Worm (Caenorhabditis elegans) whole organism, early embryonic: ENCODE data around the gene nlf-1.

ENCODE experiments used
- B0310.2 ChIP-seq: sonication (generic microtip); optimal IDR thresholded peaks from 2 replicates; lab custom pipeline; 2016; ENCODE audit warnings: mild to moderate bottlenecking, missing genetic modification characterization, missing compliant biosample characterization
- F13C5.2 ChIP-seq: sonication (generic microtip); optimal IDR thresholded peaks from 2 replicates; lab custom pipeline; 2017; ENCODE audit warnings: mild to moderate bottlenecking, missing genetic modification characterization, inconsistent platforms, missing compliant biosample characterization
- aly-1 ChIP-seq: sonication (generic microtip); optimal IDR thresholded peaks from 2 replicates; lab custom pipeline; 2016; ENCODE audit warnings: missing genetic modification characterization, missing compliant biosample characterization
- ama-1 ChIP-seq: fragments of 150-350 bp; optimal IDR thresholded peaks from 2 replicates; lab custom pipeline; 2014
- ceh-13 ChIP-seq: fragments of 200-800 bp; sonication (Bioruptor generic); optimal IDR thresholded peaks from 2 replicates; lab custom pipeline; 2018; ENCODE audit warnings: mild to moderate bottlenecking, missing genetic modification characterization, missing compliant biosample characterization
- ceh-36 ChIP-seq: sonication (generic microtip); optimal IDR thresholded peaks from 2 replicates; lab custom pipeline; 2016; ENCODE audit warnings: missing genetic modification characterization, inconsistent platforms, missing compliant biosample characterization
- ets-7 ChIP-seq: sonication (generic microtip); optimal IDR thresholded peaks from 2 replicates; lab custom pipeline; 2016; ENCODE audit warnings: missing genotype, missing genetic modification characterization, missing compliant biosample characterization
- flt-1 ChIP-seq: fragments of 200-800 bp; sonication (Bioruptor generic); IDR thresholded peaks from 2 replicates; pipeline ENCODE4 v1.3.6; 2022; ENCODE audit warnings: missing genetic modification characterization, missing compliant biosample characterization
- hmbx-1 ChIP-seq: sonication (generic microtip); optimal IDR thresholded peaks from 2 replicates; lab custom pipeline; 2016; ENCODE audit warnings: mild to moderate bottlenecking, missing genetic modification characterization, missing compliant biosample characterization
- hmg-4 ChIP-seq: fragments of 200-800 bp; sonication (Bioruptor generic); optimal IDR thresholded peaks from 2 replicates; lab custom pipeline; 2018; ENCODE audit warnings: mild to moderate bottlenecking, missing genetic modification characterization, missing compliant biosample characterization
- hnd-1 ChIP-seq: sonication (generic microtip); optimal IDR thresholded peaks from 2 replicates; lab custom pipeline; 2016; ENCODE audit warnings: missing genetic modification characterization, missing compliant biosample characterization
- pes-1 ChIP-seq: fragments of 200-800 bp; sonication (Bioruptor generic); IDR thresholded peaks from 2 replicates; pipeline ENCODE4 v1.3.6; 2022; ENCODE audit warnings: missing genetic modification reagents, missing genetic modification characterization, missing compliant biosample characterization
- scrt-1 ChIP-seq: fragments of 200-800 bp; sonication (Bioruptor generic); IDR thresholded peaks from 2 replicates; pipeline ENCODE4 v1.3.6; 2022; ENCODE audit warnings: missing genetic modification characterization, missing compliant biosample characterization
- sea-1 ChIP-seq: fragments of 200-800 bp; sonication (Bioruptor generic); conservative IDR thresholded peaks from 2 replicates; pipeline ENCODE4 v1.3.6; 2022; ENCODE audit warnings: missing genetic modification characterization, missing compliant biosample characterization
- tbx-11 ChIP-seq: fragments of 200-800 bp; sonication (Bioruptor generic); IDR thresholded peaks from 2 replicates; pipeline ENCODE4 v1.3.6; 2022; ENCODE audit warnings: missing genetic modification characterization, missing compliant biosample characterization
- tbx-37 ChIP-seq: fragments of 200-800 bp; sonication (Bioruptor generic); conservative IDR thresholded peaks from 2 replicates; pipeline ENCODE4 v1.3.6; 2022; ENCODE audit warnings: missing genetic modification reagents, missing genetic modification characterization, missing compliant biosample characterization
- tra-4 ChIP-seq: sonication (generic microtip); optimal IDR thresholded peaks from 2 replicates; lab custom pipeline; 2017; ENCODE audit warnings: missing genetic modification characterization, missing compliant biosample characterization

The nlf-1 gene

DNA sequence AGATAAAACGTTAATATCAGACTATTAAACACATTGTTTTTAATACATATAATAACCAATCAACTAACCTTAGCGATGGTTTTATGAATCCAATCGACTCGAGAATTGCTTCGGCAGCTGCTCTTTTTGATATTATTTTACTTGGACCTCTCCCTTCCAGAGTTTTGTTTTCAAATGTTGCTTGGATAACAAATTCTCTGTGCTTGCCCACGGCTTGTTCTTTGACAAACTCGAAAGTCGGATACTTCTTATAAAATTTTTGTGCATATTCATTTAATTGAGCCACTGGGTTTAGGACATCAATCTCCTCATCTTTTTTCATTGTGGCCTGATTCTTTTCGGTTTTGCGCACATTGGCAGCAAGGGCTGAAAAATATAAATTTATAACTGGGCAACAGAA is 7.6 kb upstream of the nlf-1 start, which contains the start of gene F55A4.3:
Gene F55A4.3 (minus strand): TSS at position 101 of the 400 bp plus-strand sequence.
- TF ChIP-seq ama-1 (lab: Kevin White, UChicago) (no peak), ets-7 (tag; lab: Kevin White, UChicago) (no peak), pes-1 (GFP tag; lab: Robert Waterston, UW) (no peak), tbx-37 (GFP tag; lab: Robert Waterston, UW) (no peak), ceh-13 (GFP tag; lab: Kevin White, UChicago) (no peak), B0310.2 (tag; lab: Kevin White, UChicago) (no peak), sea-1 (no peak), hnd-1 (no peak), tbx-11 (GFP tag; lab: Robert Waterston, UW) (no peak), tra-4 (tag; lab: Kevin White, UChicago) (no peak), F13C5.2 (tag; lab: Kevin White, UChicago) (no peak), scrt-1 (GFP tag; lab: Robert Waterston, UW) (no peak), hmbx-1 (tag; lab: Kevin White, UChicago) (no peak), flt-1 (GFP tag; lab: Robert Waterston, UW) (no peak), aly-1 (no peak), hmg-4 (no peak), ceh-36 (tag; lab: Kevin White, UChicago) (no peak)

DNA sequence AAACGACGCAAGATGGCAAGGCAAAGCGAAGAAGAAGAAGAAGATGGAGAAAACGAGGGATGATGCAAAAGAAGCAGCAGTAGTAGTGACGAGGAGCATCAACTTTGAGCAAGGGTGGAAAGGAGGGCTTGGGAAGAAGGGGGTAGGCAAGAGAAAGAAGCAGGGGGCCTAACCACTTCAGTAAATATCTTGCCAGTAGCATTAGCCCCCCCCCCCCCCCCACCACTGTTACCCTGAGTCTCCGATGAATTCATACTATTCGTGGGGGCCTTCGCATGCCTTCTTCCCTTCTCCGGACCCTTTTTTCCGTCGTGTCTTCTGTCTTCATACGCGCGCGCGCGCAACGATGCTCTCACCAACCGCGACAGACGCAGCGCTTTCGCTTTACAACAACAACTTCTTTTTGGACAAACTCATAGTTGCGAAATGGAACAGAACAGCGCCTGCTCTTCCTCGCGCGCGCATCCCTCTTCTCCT is 4.5 kb upstream of the nlf-1 start:
- TF ChIP-seq F13C5.2 (tag; lab: Kevin White, UChicago) (peak; percentile 22), hmg-4 (peak; percentile 79), tra-4 (tag; lab: Kevin White, UChicago) (no peak)

DNA sequence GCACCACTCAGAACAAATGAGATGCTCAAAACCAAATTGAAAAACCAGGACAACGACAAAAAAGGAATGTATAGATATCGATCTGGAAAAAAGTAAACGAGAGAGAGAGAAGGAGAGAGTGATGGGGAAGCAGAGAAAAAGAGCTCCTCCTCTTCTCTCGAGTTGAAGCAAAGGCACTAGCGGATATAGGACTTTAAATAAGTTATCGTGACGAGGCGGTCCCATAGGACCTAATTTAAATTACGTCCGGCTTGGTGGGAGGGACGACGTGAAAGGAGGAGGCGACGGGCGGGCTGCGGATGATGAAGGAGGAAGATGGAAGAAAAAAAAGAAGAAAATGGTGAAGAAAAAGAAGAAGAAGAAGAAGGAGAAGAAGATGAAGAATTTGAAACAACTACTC is 1.2 kb upstream of the nlf-1 start:
- TF ChIP-seq hmg-4: no peak
- TF ChIP-seq pes-1 (GFP tag; lab: Robert Waterston, UW): no peak
- no peak for TF ChIP-seq scrt-1 (GFP tag; lab: Robert Waterston, UW)
- TF ChIP-seq ama-1 (lab: Kevin White, UChicago): no peak
- no peak for TF ChIP-seq tra-4 (tag; lab: Kevin White, UChicago)
- TF ChIP-seq ceh-36 (tag; lab: Kevin White, UChicago): no peak
- TF ChIP-seq B0310.2 (tag; lab: Kevin White, UChicago): no peak
- no peak for TF ChIP-seq ets-7 (tag; lab: Kevin White, UChicago)
- no peak for TF ChIP-seq hnd-1
- TF ChIP-seq tbx-11 (GFP tag; lab: Robert Waterston, UW): no peak
- TF ChIP-seq tbx-37 (GFP tag; lab: Robert Waterston, UW): no peak
- TF ChIP-seq sea-1: no peak
- TF ChIP-seq flt-1 (GFP tag; lab: Robert Waterston, UW): no peak
- no peak for TF ChIP-seq hmbx-1 (tag; lab: Kevin White, UChicago)
- no peak for TF ChIP-seq aly-1

DNA sequence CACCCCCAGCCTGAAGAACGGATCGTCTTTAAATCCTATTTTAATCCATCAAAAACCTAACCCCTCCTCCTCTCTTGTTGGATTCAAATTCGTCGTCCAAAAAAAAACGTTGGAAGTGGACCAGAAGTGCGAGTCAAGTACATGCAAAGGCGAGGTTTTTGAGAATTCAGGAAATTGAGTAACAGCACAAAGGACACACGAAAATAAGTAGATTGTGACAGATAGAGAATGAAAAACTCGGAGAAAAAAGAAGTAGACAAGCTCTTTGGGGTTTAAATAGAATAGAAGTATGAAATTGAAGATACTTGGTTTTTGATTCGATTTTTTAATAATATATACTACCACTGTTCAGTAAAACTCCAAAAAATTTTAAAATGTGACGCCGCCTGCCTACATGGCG is 2.7 kb downstream of the nlf-1 start:
- TF ChIP-seq tbx-37 (GFP tag; lab: Robert Waterston, UW) (no peak), B0310.2 (tag; lab: Kevin White, UChicago) (no peak), F13C5.2 (tag; lab: Kevin White, UChicago) (no peak), flt-1 (GFP tag; lab: Robert Waterston, UW) (no peak), ceh-13 (GFP tag; lab: Kevin White, UChicago) (no peak), hnd-1 (no peak), pes-1 (GFP tag; lab: Robert Waterston, UW) (no peak), hmbx-1 (tag; lab: Kevin White, UChicago) (no peak), tbx-11 (GFP tag; lab: Robert Waterston, UW) (no peak), scrt-1 (GFP tag; lab: Robert Waterston, UW) (no peak), ama-1 (lab: Kevin White, UChicago) (no peak), hmg-4 (no peak), ets-7 (tag; lab: Kevin White, UChicago) (no peak), aly-1 (no peak), sea-1 (no peak), ceh-36 (tag; lab: Kevin White, UChicago) (no peak), tra-4 (tag; lab: Kevin White, UChicago) (no peak)

DNA sequence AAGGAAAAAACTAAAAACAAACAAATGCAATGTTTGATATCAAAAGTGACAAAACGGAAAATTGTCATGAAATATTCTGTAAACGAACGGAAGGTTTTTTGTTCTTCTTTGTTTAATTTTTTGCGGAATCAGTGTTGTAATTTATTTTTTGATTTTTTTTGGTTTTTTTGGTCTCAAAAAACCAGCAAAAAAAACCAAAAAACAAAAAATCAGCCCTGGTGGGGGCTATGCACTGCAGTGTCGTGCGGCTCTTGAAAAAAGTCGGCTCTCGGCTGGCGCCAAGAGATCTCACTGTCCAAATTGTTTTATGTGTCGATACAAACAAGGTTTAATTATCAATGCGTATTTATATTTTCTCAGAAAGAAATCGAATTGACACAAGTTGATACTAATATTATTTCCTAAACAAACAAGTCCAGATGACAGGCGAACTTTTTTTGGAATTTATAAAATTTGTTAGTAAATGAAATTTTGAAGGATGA is 4.9 kb downstream of the nlf-1 start:
- TF ChIP-seq hmg-4 (no peak), tra-4 (tag; lab: Kevin White, UChicago) (no peak), flt-1 (GFP tag; lab: Robert Waterston, UW) (no peak), hnd-1 (no peak)

DNA sequence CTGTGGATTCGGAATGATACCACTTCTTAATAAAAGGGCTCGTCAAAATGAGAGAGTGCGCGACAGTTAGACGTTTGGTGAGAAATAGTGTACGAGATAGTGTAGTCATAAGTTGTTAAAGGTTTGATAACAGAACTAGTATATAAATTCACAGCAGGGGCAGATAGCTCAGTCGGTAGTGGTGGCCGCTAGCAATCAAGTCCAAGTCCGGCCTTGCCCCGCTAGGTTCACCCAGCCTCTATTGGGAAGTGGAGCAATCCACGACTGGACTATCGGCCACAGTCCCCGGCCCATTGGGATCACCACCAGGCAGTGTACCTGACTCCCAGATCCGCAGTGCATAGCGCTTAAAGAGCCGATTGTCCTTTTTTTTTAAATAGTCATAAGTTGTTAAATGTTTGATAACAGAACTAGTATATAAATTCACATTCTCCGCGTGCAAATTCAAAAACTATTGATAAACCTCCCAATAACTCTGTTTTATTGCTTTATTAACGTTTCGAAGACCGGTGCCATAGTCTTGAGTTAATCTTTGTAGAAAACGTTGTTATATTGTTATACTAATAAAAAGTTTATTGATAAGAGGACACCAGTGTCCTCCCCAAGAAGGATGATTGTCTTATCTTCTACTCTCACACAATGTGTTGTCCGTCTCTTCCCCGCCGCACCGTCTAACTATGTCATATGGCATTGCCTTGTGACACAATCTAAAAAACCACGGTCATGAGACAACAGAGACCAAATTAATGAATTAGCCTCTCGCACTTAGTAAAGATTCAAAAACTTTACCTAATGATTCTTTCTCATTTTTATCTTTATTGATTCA is 6.5 kb downstream of the nlf-1 start:
- TF ChIP-seq ceh-13 (GFP tag; lab: Kevin White, UChicago) (no peak), tbx-37 (GFP tag; lab: Robert Waterston, UW) (no peak), hmg-4 (peak; percentile 14)

DNA sequence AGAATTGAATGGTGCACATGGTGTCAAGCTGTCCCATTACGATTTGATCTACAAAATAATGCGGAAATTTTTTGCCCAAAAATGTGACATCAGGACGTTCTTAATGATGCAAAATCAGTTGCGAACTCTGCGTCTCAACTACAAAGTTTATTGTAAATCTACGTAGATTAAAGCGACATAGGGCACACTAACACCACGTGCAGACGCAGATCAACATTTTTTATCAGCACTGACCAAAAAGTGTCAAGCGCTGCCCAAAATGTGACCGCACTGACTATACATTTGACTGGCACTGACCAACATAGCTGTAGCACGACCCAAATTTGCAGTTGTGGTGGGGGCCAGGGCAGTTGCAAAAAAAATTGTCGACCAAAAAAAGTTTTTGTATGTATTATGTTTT is 7.9 kb downstream of the nlf-1 start:
- TF ChIP-seq hnd-1 (no peak), sea-1 (no peak), tbx-11 (GFP tag; lab: Robert Waterston, UW) (no peak), hmg-4 (no peak), F13C5.2 (tag; lab: Kevin White, UChicago) (no peak), ceh-36 (tag; lab: Kevin White, UChicago) (no peak), ceh-13 (GFP tag; lab: Kevin White, UChicago) (no peak), aly-1 (no peak), tra-4 (tag; lab: Kevin White, UChicago) (no peak), pes-1 (GFP tag; lab: Robert Waterston, UW) (no peak), tbx-37 (GFP tag; lab: Robert Waterston, UW) (no peak)
